Worm (Caenorhabditis elegans) whole organism, L2 larva: Measurements from ENCODE around the gene ugt-59.

Experiments
- ceh-16 ChIP-seq: fragments of 150-350 bp; optimal IDR thresholded peaks from 2 replicates; lab custom pipeline; 2014; ENCODE audit warnings: missing biosample characterization, missing genetic modification characterization
- nhr-12 ChIP-seq: fragments of 150-350 bp; optimal IDR thresholded peaks from 2 replicates; lab custom pipeline; 2014; ENCODE audit warnings: missing biosample characterization, missing genetic modification characterization
- nhr-21 ChIP-seq: fragments of 150-350 bp; optimal IDR thresholded peaks from 2 replicates; lab custom pipeline; 2014; ENCODE audit warnings: missing biosample characterization, missing genetic modification characterization
- skn-1 ChIP-seq: sonication (generic microtip); optimal IDR thresholded peaks from 2 replicates; lab custom pipeline; 2017; ENCODE audit warnings: missing biosample characterization, missing genetic modification characterization

- TF ChIP-seq nhr-12 (tag; lab: Kevin White, UChicago) (no peak), skn-1 (tag; lab: Kevin White, UChicago) (no peak), nhr-21 (tag; lab: Kevin White, UChicago) (no peak), ceh-16 (tag; lab: Kevin White, UChicago) (no peak)
These were observed 49.3 kb upstream of the ugt-59 start for ce11 chrIV:10311115-10311514.
